Worm (Caenorhabditis elegans) whole organism, early embryonic: ENCODE data around the gene srx-129.

Source experiments
- B0310.2 ChIP-seq: sonication (generic microtip); optimal IDR thresholded peaks from 2 replicates; lab custom pipeline; 2016; ENCODE audit warnings: mild to moderate bottlenecking, missing genetic modification characterization, missing compliant biosample characterization
- F13C5.2 ChIP-seq: sonication (generic microtip); optimal IDR thresholded peaks from 2 replicates; lab custom pipeline; 2017; ENCODE audit warnings: mild to moderate bottlenecking, missing genetic modification characterization, inconsistent platforms, missing compliant biosample characterization
- aly-1 ChIP-seq: sonication (generic microtip); optimal IDR thresholded peaks from 2 replicates; lab custom pipeline; 2016; ENCODE audit warnings: missing genetic modification characterization, missing compliant biosample characterization
- ama-1 ChIP-seq: fragments of 150-350 bp; optimal IDR thresholded peaks from 2 replicates; lab custom pipeline; 2014
- ceh-13 ChIP-seq: fragments of 200-800 bp; sonication (Bioruptor generic); optimal IDR thresholded peaks from 2 replicates; lab custom pipeline; 2018; ENCODE audit warnings: mild to moderate bottlenecking, missing genetic modification characterization, missing compliant biosample characterization
- ceh-36 ChIP-seq: sonication (generic microtip); optimal IDR thresholded peaks from 2 replicates; lab custom pipeline; 2016; ENCODE audit warnings: missing genetic modification characterization, inconsistent platforms, missing compliant biosample characterization
- ets-7 ChIP-seq: sonication (generic microtip); optimal IDR thresholded peaks from 2 replicates; lab custom pipeline; 2016; ENCODE audit warnings: missing genotype, missing genetic modification characterization, missing compliant biosample characterization
- flt-1 ChIP-seq: fragments of 200-800 bp; sonication (Bioruptor generic); IDR thresholded peaks from 2 replicates; pipeline ENCODE4 v1.3.6; 2022; ENCODE audit warnings: missing genetic modification characterization, missing compliant biosample characterization
- hmbx-1 ChIP-seq: sonication (generic microtip); optimal IDR thresholded peaks from 2 replicates; lab custom pipeline; 2016; ENCODE audit warnings: mild to moderate bottlenecking, missing genetic modification characterization, missing compliant biosample characterization
- hmg-4 ChIP-seq: fragments of 200-800 bp; sonication (Bioruptor generic); optimal IDR thresholded peaks from 2 replicates; lab custom pipeline; 2018; ENCODE audit warnings: mild to moderate bottlenecking, missing genetic modification characterization, missing compliant biosample characterization
- hnd-1 ChIP-seq: sonication (generic microtip); optimal IDR thresholded peaks from 2 replicates; lab custom pipeline; 2016; ENCODE audit warnings: missing genetic modification characterization, missing compliant biosample characterization
- pes-1 ChIP-seq: fragments of 200-800 bp; sonication (Bioruptor generic); IDR thresholded peaks from 2 replicates; pipeline ENCODE4 v1.3.6; 2022; ENCODE audit warnings: missing genetic modification reagents, missing genetic modification characterization, missing compliant biosample characterization
- scrt-1 ChIP-seq: fragments of 200-800 bp; sonication (Bioruptor generic); IDR thresholded peaks from 2 replicates; pipeline ENCODE4 v1.3.6; 2022; ENCODE audit warnings: missing genetic modification characterization, missing compliant biosample characterization
- sea-1 ChIP-seq: fragments of 200-800 bp; sonication (Bioruptor generic); conservative IDR thresholded peaks from 2 replicates; pipeline ENCODE4 v1.3.6; 2022; ENCODE audit warnings: missing genetic modification characterization, missing compliant biosample characterization
- tbx-11 ChIP-seq: fragments of 200-800 bp; sonication (Bioruptor generic); IDR thresholded peaks from 2 replicates; pipeline ENCODE4 v1.3.6; 2022; ENCODE audit warnings: missing genetic modification characterization, missing compliant biosample characterization
- tbx-37 ChIP-seq: fragments of 200-800 bp; sonication (Bioruptor generic); conservative IDR thresholded peaks from 2 replicates; pipeline ENCODE4 v1.3.6; 2022; ENCODE audit warnings: missing genetic modification reagents, missing genetic modification characterization, missing compliant biosample characterization
- tra-4 ChIP-seq: sonication (generic microtip); optimal IDR thresholded peaks from 2 replicates; lab custom pipeline; 2017; ENCODE audit warnings: missing genetic modification characterization, missing compliant biosample characterization

The srx-129 gene

ce11 chrV:13868886-13869285 lies 34.8 kb downstream of the srx-129 start:
- TF ChIP-seq B0310.2 (tag; lab: Kevin White, UChicago) (peak; percentile 10), hmbx-1 (tag; lab: Kevin White, UChicago) (peak; percentile 30)

ce11 chrV:13869551-13869950 lies 35.5 kb downstream of the srx-129 start:
- TF ChIP-seq ama-1 (lab: Kevin White, UChicago): no peak
- no peak for TF ChIP-seq sea-1 (GFP tag; lab: Robert Waterston, UW)
- TF ChIP-seq ceh-13 (GFP tag; lab: Kevin White, UChicago): no peak
- no peak for TF ChIP-seq scrt-1 (GFP tag; lab: Robert Waterston, UW)
- TF ChIP-seq F13C5.2 (tag; lab: Kevin White, UChicago): no peak
- TF ChIP-seq ceh-36 (tag; lab: Kevin White, UChicago): no peak
- TF ChIP-seq aly-1 (tag; lab: Kevin White, UChicago): no peak
- TF ChIP-seq B0310.2 (tag; lab: Kevin White, UChicago): no peak
- TF ChIP-seq flt-1 (GFP tag; lab: Robert Waterston, UW): no peak
- TF ChIP-seq hmbx-1 (tag; lab: Kevin White, UChicago): no peak
- TF ChIP-seq tbx-37 (GFP tag; lab: Robert Waterston, UW): no peak
- no peak for TF ChIP-seq tbx-11 (GFP tag; lab: Robert Waterston, UW)
- no peak for TF ChIP-seq hnd-1
- TF ChIP-seq pes-1: no peak
- no peak for TF ChIP-seq ets-7 (tag; lab: Kevin White, UChicago)
- no peak for TF ChIP-seq tra-4 (tag; lab: Kevin White, UChicago)
- no peak for TF ChIP-seq hmg-4 (GFP tag; lab: Kevin White, UChicago)

- no peak for TF ChIP-seq ets-7 (tag; lab: Kevin White, UChicago)
- no peak for TF ChIP-seq hmg-4 (GFP tag; lab: Kevin White, UChicago)
- TF ChIP-seq hmbx-1 (tag; lab: Kevin White, UChicago): no peak
- no peak for TF ChIP-seq B0310.2 (tag; lab: Kevin White, UChicago)
- no peak for TF ChIP-seq ceh-36 (tag; lab: Kevin White, UChicago)
- no peak for TF ChIP-seq scrt-1 (GFP tag; lab: Robert Waterston, UW)
- TF ChIP-seq F13C5.2 (tag; lab: Kevin White, UChicago): no peak
- TF ChIP-seq pes-1: no peak
- TF ChIP-seq flt-1 (GFP tag; lab: Robert Waterston, UW): no peak
- TF ChIP-seq ceh-13 (GFP tag; lab: Kevin White, UChicago): no peak
- no peak for TF ChIP-seq aly-1 (tag; lab: Kevin White, UChicago)
- TF ChIP-seq sea-1 (GFP tag; lab: Robert Waterston, UW): no peak
- TF ChIP-seq tbx-37 (GFP tag; lab: Robert Waterston, UW): no peak
- no peak for TF ChIP-seq hnd-1
- TF ChIP-seq ama-1 (lab: Kevin White, UChicago): no peak
- no peak for TF ChIP-seq tbx-11 (GFP tag; lab: Robert Waterston, UW)
- TF ChIP-seq tra-4 (tag; lab: Kevin White, UChicago): no peak
Measured at ce11 chrV:13872895-13873294, 38.8 kb downstream of the srx-129 start, which contains the start of gene cpt-5. TSS of gene cpt-5 (plus strand) at chrV:13873195.

- TF ChIP-seq flt-1 (GFP tag; lab: Robert Waterston, UW) (no peak), hmbx-1 (tag; lab: Kevin White, UChicago) (no peak)
Measured at ce11 chrV:13873323-13873722, 39.3 kb downstream of the srx-129 start.

ce11 chrV:13876529-13876928 lies 42.5 kb downstream of the srx-129 start, which contains the start of gene T22G5.1:
TSS of gene T22G5.1 (plus strand) at chrV:13876829.
- no peak for TF ChIP-seq tbx-11 (GFP tag; lab: Robert Waterston, UW)
- no peak for TF ChIP-seq tra-4 (tag; lab: Kevin White, UChicago)
- no peak for TF ChIP-seq F13C5.2 (tag; lab: Kevin White, UChicago)
- no peak for TF ChIP-seq ceh-13 (GFP tag; lab: Kevin White, UChicago)
- TF ChIP-seq aly-1 (tag; lab: Kevin White, UChicago): no peak
- TF ChIP-seq ama-1 (lab: Kevin White, UChicago): no peak

- TF ChIP-seq ets-7 (tag; lab: Kevin White, UChicago) (no peak), tbx-11 (GFP tag; lab: Robert Waterston, UW) (no peak), hmg-4 (GFP tag; lab: Kevin White, UChicago) (no peak), tra-4 (tag; lab: Kevin White, UChicago) (no peak), aly-1 (tag; lab: Kevin White, UChicago) (no peak), B0310.2 (tag; lab: Kevin White, UChicago) (no peak), scrt-1 (GFP tag; lab: Robert Waterston, UW) (no peak), pes-1 (no peak), ceh-36 (tag; lab: Kevin White, UChicago) (no peak), tbx-37 (GFP tag; lab: Robert Waterston, UW) (no peak), hnd-1 (no peak), flt-1 (GFP tag; lab: Robert Waterston, UW) (no peak), ceh-13 (GFP tag; lab: Kevin White, UChicago) (no peak), ama-1 (lab: Kevin White, UChicago) (no peak), hmbx-1 (tag; lab: Kevin White, UChicago) (no peak), F13C5.2 (tag; lab: Kevin White, UChicago) (no peak), sea-1 (GFP tag; lab: Robert Waterston, UW) (no peak)
Measured at ce11 chrV:13878226-13878625, 44.2 kb downstream of the srx-129 start.

- TF ChIP-seq tbx-37 (GFP tag; lab: Robert Waterston, UW) (no peak), B0310.2 (tag; lab: Kevin White, UChicago) (no peak), F13C5.2 (tag; lab: Kevin White, UChicago) (no peak), tra-4 (tag; lab: Kevin White, UChicago) (no peak), ceh-36 (tag; lab: Kevin White, UChicago) (no peak), hnd-1 (no peak), tbx-11 (GFP tag; lab: Robert Waterston, UW) (no peak), flt-1 (GFP tag; lab: Robert Waterston, UW) (no peak), hmg-4 (GFP tag; lab: Kevin White, UChicago) (no peak), scrt-1 (GFP tag; lab: Robert Waterston, UW) (no peak), pes-1 (no peak), hmbx-1 (tag; lab: Kevin White, UChicago) (no peak), ets-7 (tag; lab: Kevin White, UChicago) (no peak), ceh-13 (GFP tag; lab: Kevin White, UChicago) (no peak), ama-1 (lab: Kevin White, UChicago) (no peak), sea-1 (GFP tag; lab: Robert Waterston, UW) (no peak), aly-1 (tag; lab: Kevin White, UChicago) (no peak)
Measured at ce11 chrV:13879241-13879640, 45.2 kb downstream of the srx-129 start, which contains the start of gene lbp-7. TSS of gene lbp-7 (plus strand) at chrV:13879552.
